Fruit fly (Drosophila melanogaster) Kc167 (cell line): ENCODE data around the gene HIP.

Experiments
- Sin3A ChIP-seq: fragments of >200 bp; optimal IDR thresholded peaks from 2 replicates; lab custom pipeline; 2018; ENCODE audit warnings: missing external identifiers
- h ChIP-seq: fragments of >200 bp; optimal IDR thresholded peaks from 3 replicates; lab custom pipeline; 2018; ENCODE audit warnings: missing external identifiers
- insv ChIP-seq: fragments of >200 bp; optimal IDR thresholded peaks from 3 replicates; lab custom pipeline; 2018; ENCODE audit warnings: missing external identifiers

DNA sequence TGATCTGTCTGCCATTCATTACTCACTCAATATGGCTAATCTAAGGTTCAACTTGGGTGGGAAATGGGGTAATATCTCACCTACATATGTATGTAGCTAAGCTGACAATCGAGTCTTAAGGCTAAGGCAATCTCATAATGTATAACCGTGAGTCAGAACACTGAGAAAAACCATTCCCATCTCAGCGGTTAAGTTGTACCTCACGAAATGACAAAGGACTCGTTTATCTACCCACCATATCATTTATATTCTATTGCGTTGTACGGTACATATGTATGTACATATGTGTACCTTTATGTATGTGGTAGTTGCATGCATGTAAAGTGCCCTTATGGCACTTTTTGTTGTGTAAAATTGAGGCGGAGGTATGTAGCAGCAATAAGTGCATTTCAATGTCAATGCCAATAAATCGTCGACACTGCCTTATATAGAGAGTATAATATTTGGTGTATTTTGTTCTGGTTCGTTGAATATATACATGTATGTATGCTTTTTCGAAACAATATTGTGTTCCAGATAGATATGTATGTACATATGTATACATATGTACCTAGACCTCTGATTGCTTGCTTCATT, 35.9 kb upstream of the HIP start:
- no peak for TF ChIP-seq h
- TF ChIP-seq Sin3A (lab: Kevin White, UChicago) = no peak
- no peak for TF ChIP-seq insv (lab: Kevin White, UChicago)
